Fruit fly (Drosophila melanogaster) whole organism, embryonic: ENCODE results near the gene CG13833.

Source experiments
- Aef1 ChIP-seq: fragments of 200-800 bp; sonication (Bioruptor generic); IDR thresholded peaks from 3 replicates; pipeline ENCODE4 v1.3.6; 2022; ENCODE audit warnings: missing biosample characterization, missing genetic modification characterization
- CG10543 ChIP-seq: fragments of 200-800 bp; sonication (Bioruptor generic); optimal IDR thresholded peaks from 3 replicates; lab custom pipeline; 2017; ENCODE audit warnings: missing biosample characterization, mild to moderate bottlenecking, missing genetic modification characterization, moderate library complexity
- CG13123 ChIP-seq: fragments of 200-800 bp; sonication (Bioruptor generic); optimal IDR thresholded peaks from 2 replicates; lab custom pipeline; 2016; ENCODE audit warnings: missing biosample characterization, missing genetic modification characterization
- CG13296 ChIP-seq: fragments of 200-800 bp; sonication (Bioruptor generic); optimal IDR thresholded peaks from 3 replicates; lab custom pipeline; 2018; ENCODE audit warnings: missing biosample characterization, mild to moderate bottlenecking, missing genetic modification characterization
- CG14014 ChIP-seq: fragments of 200-800 bp; sonication (Bioruptor generic); IDR thresholded peaks from 2 replicates; pipeline ENCODE4 v1.3.6; 2022; ENCODE audit warnings: missing biosample characterization, missing genetic modification characterization
- CG14667 ChIP-seq: fragments of 200-800 bp; sonication (Bioruptor generic); IDR thresholded peaks from 2 replicates; pipeline ENCODE4 v1.3.6; 2022; ENCODE audit warnings: missing biosample characterization, missing genetic modification characterization
- CG15073 ChIP-seq: fragments of 200-800 bp; sonication (Bioruptor generic); optimal IDR thresholded peaks from 2 replicates; lab custom pipeline; 2016; ENCODE audit warnings: missing biosample characterization, missing genetic modification characterization
- CG15269 ChIP-seq: fragments of 200-800 bp; sonication (Bioruptor generic); optimal IDR thresholded peaks from 2 replicates; lab custom pipeline; 2018; ENCODE audit warnings: missing biosample characterization, mild to moderate bottlenecking, missing genetic modification characterization, moderate library complexity
- CG15601 ChIP-seq: fragments of 200-800 bp; sonication (Bioruptor generic); optimal IDR thresholded peaks from 3 replicates; lab custom pipeline; 2019; ENCODE audit warnings: missing biosample characterization, mild to moderate bottlenecking, missing genetic modification characterization, moderate library complexity
- CG17385 ChIP-seq: fragments of 200-800 bp; sonication (Bioruptor generic); optimal IDR thresholded peaks from 3 replicates; lab custom pipeline; 2018; ENCODE audit warnings: missing biosample characterization, mild to moderate bottlenecking, missing genetic modification characterization
- CG17829 ChIP-seq: fragments of 200-800 bp; optimal IDR thresholded peaks from 2 replicates; lab custom pipeline; 2019; ENCODE audit warnings: missing biosample characterization, mild to moderate bottlenecking, missing genetic modification characterization, moderate library complexity
- CG18011 ChIP-seq: fragments of 200-800 bp; sonication (Bioruptor generic); optimal IDR thresholded peaks from 2 replicates; lab custom pipeline; 2017; ENCODE audit warnings: missing biosample characterization, missing genetic modification characterization, mild to moderate bottlenecking, moderate library complexity, missing genotype
- CG18262 ChIP-seq: fragments of 200-800 bp; optimal IDR thresholded peaks from 3 replicates; lab custom pipeline; 2019; ENCODE audit warnings: missing biosample characterization, mild to moderate bottlenecking, missing genetic modification characterization, moderate library complexity
- CG2712 ChIP-seq: fragments of 200-800 bp; optimal IDR thresholded peaks from 3 replicates; lab custom pipeline; 2019; ENCODE audit warnings: missing biosample characterization, mild to moderate bottlenecking, missing genetic modification characterization, moderate library complexity
- CG30431 ChIP-seq: fragments of 200-800 bp; sonication (Bioruptor generic); optimal IDR thresholded peaks from 2 replicates; lab custom pipeline; 2017; ENCODE audit warnings: missing biosample characterization, missing genetic modification characterization
- CG31365 ChIP-seq: fragments of 200-800 bp; sonication (Bioruptor generic); optimal IDR thresholded peaks from 2 replicates; lab custom pipeline; 2018; ENCODE audit warnings: missing biosample characterization, mild to moderate bottlenecking, missing genetic modification characterization
- CG33557 ChIP-seq: fragments of 200-800 bp; sonication (Bioruptor generic); optimal IDR thresholded peaks from 2 replicates; lab custom pipeline; 2019; ENCODE audit warnings: missing biosample characterization, mild to moderate bottlenecking, missing genetic modification characterization, moderate library complexity
- CG4282 ChIP-seq: fragments of 200-800 bp; sonication (Bioruptor generic); optimal IDR thresholded peaks from 2 replicates; lab custom pipeline; 2016; ENCODE audit warnings: missing biosample characterization, missing genetic modification characterization
- CG6689 ChIP-seq: fragments of 200-800 bp; sonication (Bioruptor generic); IDR thresholded peaks from 2 replicates; pipeline ENCODE4 v1.3.6; 2022; ENCODE audit warnings: missing biosample characterization, missing genetic modification characterization
- CG7745 ChIP-seq: fragments of 200-800 bp; sonication (Bioruptor generic); optimal IDR thresholded peaks from 2 replicates; lab custom pipeline; 2018; ENCODE audit warnings: missing biosample characterization, mild to moderate bottlenecking, missing genetic modification characterization, moderate library complexity
- CG7987 ChIP-seq: fragments of 200-800 bp; sonication (Bioruptor generic); optimal IDR thresholded peaks from 2 replicates; lab custom pipeline; 2018; ENCODE audit warnings: missing biosample characterization, mild to moderate bottlenecking, missing genetic modification characterization, moderate library complexity
- Chrac-16 ChIP-seq: fragments of 200-800 bp; sonication (Bioruptor generic); optimal IDR thresholded peaks from 3 replicates; lab custom pipeline; 2016; ENCODE audit warnings: missing biosample characterization, missing genetic modification characterization
- Dip2 ChIP-seq: fragments of 200-800 bp; sonication (Bioruptor generic); IDR thresholded peaks from 2 replicates; pipeline ENCODE4 v1.3.6; 2022; ENCODE audit warnings: missing biosample characterization, missing genetic modification characterization
- E2f2 ChIP-seq: fragments of 200-800 bp; sonication (Bioruptor generic); IDR thresholded peaks from 2 replicates; pipeline ENCODE4 v1.3.6; 2022; ENCODE audit warnings: missing biosample characterization, missing genetic modification characterization
- GATAe ChIP-seq: fragments of 200-800 bp; sonication (Bioruptor generic); conservative IDR thresholded peaks from 2 replicates; pipeline ENCODE4 v1.3.6; 2022; ENCODE audit warnings: missing biosample characterization, missing genetic modification characterization
- HHEX ChIP-seq: fragments of 200-800 bp; sonication (Bioruptor generic); optimal IDR thresholded peaks from 3 replicates; lab custom pipeline; 2017; ENCODE audit warnings: missing biosample characterization, mild to moderate bottlenecking, missing genetic modification characterization, missing genetic modification reagents
- HmgD ChIP-seq: fragments of 200-800 bp; sonication (Bioruptor generic); optimal IDR thresholded peaks from 3 replicates; lab custom pipeline; 2016; ENCODE audit warnings: missing biosample characterization, missing genetic modification characterization
- Meics ChIP-seq: fragments of 200-800 bp; sonication (Bioruptor generic); optimal IDR thresholded peaks from 2 replicates; lab custom pipeline; 2017; ENCODE audit warnings: missing biosample characterization, mild to moderate bottlenecking, missing genetic modification characterization
- Myb ChIP-seq: fragments of 200-800 bp; sonication (Bioruptor generic); optimal IDR thresholded peaks from 2 replicates; lab custom pipeline; 2016; ENCODE audit warnings: missing biosample characterization, missing genetic modification characterization
- Opbp ChIP-seq: fragments of 200-800 bp; sonication (Bioruptor generic); IDR thresholded peaks from 3 replicates; pipeline ENCODE4 v1.3.6; 2022; ENCODE audit warnings: missing biosample characterization, missing genetic modification characterization; ENCODE audit not compliant: partially characterized antibody
- Sin3A ChIP-seq: fragments of >200 bp; optimal IDR thresholded peaks from 2 replicates; lab custom pipeline; 2018
- Spps ChIP-seq: fragments of 200-800 bp; sonication (Bioruptor generic); optimal IDR thresholded peaks from 2 replicates; lab custom pipeline; 2018; ENCODE audit warnings: missing biosample characterization, mild to moderate bottlenecking, missing genetic modification characterization
- Stat92E ChIP-seq, 3 experiments: fragments of >200 bp in 2 of 3; fragments of 200-800 bp in 1 of 3; sonication (Bioruptor generic) in 1 of 3; optimal IDR thresholded peaks; 2 replicates each; lab custom pipeline; 2017 to 2019; ENCODE audit warnings: missing biosample characterization in 3 of 3, missing genetic modification characterization in 3 of 3, mild to moderate bottlenecking in 1 of 3, moderate library complexity in 1 of 3
- TFAM ChIP-seq: fragments of 200-800 bp; sonication (Bioruptor generic); optimal IDR thresholded peaks from 2 replicates; lab custom pipeline; 2017; ENCODE audit warnings: missing biosample characterization, missing genetic modification characterization, inconsistent platforms
- Taf1 ChIP-seq: fragments of 200-800 bp; sonication (Bioruptor generic); IDR thresholded peaks from 2 replicates; pipeline ENCODE4 v1.3.6; 2022; ENCODE audit warnings: missing biosample characterization, missing genetic modification characterization
- abd-A ChIP-seq: fragments of 200-800 bp; sonication (Bioruptor generic); optimal IDR thresholded peaks from 3 replicates; lab custom pipeline; 2019; ENCODE audit warnings: missing biosample characterization, mild to moderate bottlenecking, missing genetic modification characterization, moderate library complexity
- al ChIP-seq: fragments of 200-800 bp; sonication (Bioruptor generic); IDR thresholded peaks from 2 replicates; pipeline ENCODE4 v1.3.6; 2022; ENCODE audit warnings: missing biosample characterization, missing genetic modification characterization
- ase ChIP-seq: fragments of 200-800 bp; sonication (Bioruptor generic); IDR thresholded peaks from 3 replicates; pipeline ENCODE4 v1.3.6; 2022; ENCODE audit warnings: missing biosample characterization, missing genetic modification characterization
- bsh ChIP-seq, 2 experiments: fragments of 200-800 bp; sonication (Bioruptor generic); optimal IDR thresholded peaks; 2 replicates each; lab custom pipeline; 2017 to 2018; ENCODE audit warnings: mild to moderate bottlenecking in 2 of 2, missing biosample characterization in 2 of 2, missing genetic modification characterization in 2 of 2, moderate library complexity in 1 of 2
- dmrt11E ChIP-seq: fragments of 200-800 bp; sonication (Bioruptor generic); optimal IDR thresholded peaks from 3 replicates; lab custom pipeline; 2018; ENCODE audit warnings: missing biosample characterization, mild to moderate bottlenecking, missing genetic modification characterization, moderate library complexity
- gfzf ChIP-seq: fragments of 200-800 bp; sonication (Bioruptor generic); optimal IDR thresholded peaks from 2 replicates; lab custom pipeline; 2016; ENCODE audit warnings: missing biosample characterization, mild to moderate bottlenecking, missing genetic modification characterization, moderate library complexity
- grau ChIP-seq: fragments of 200-800 bp; optimal IDR thresholded peaks from 3 replicates; lab custom pipeline; 2019; ENCODE audit warnings: missing biosample characterization, mild to moderate bottlenecking, missing genetic modification characterization, moderate library complexity
- hb ChIP-seq: fragments of 200-800 bp; sonication (Bioruptor generic); IDR thresholded peaks from 3 replicates; pipeline ENCODE4 v1.3.6; 2022; ENCODE audit warnings: missing biosample characterization, missing genetic modification characterization; ENCODE audit not compliant: partially characterized antibody
- jumu ChIP-seq: fragments of 200-800 bp; sonication (Bioruptor generic); optimal IDR thresholded peaks from 3 replicates; lab custom pipeline; 2016; ENCODE audit warnings: missing biosample characterization, missing genetic modification characterization
- onecut ChIP-seq: fragments of 200-800 bp; sonication (Bioruptor generic); IDR thresholded peaks from 2 replicates; pipeline ENCODE4 v1.3.6; 2022; ENCODE audit warnings: missing biosample characterization, missing genetic modification characterization
- otp ChIP-seq: fragments of 200-800 bp; sonication (Bioruptor generic); IDR thresholded peaks from 3 replicates; pipeline ENCODE4, ENCODE4 v1.3.6; 2022; ENCODE audit warnings: missing biosample characterization, missing genetic modification characterization
- pan ChIP-seq, 4 experiments: fragments of >200 bp in 3 of 4; fragments of 200-800 bp in 1 of 4; sonication (Bioruptor generic) in 1 of 4; optimal IDR thresholded peaks in 3 of 4; IDR thresholded peaks in 1 of 4; 2 replicates each; pipeline versions ENCODE4 v1.3.6 to Lab custom; 2017 to 2022; ENCODE audit warnings: missing biosample characterization in 2 of 4, missing genetic modification characterization in 2 of 4, mixed read lengths in 1 of 4
- tap ChIP-seq: fragments of 200-800 bp; optimal IDR thresholded peaks from 3 replicates; lab custom pipeline; 2019; ENCODE audit warnings: missing biosample characterization, mild to moderate bottlenecking, missing genetic modification characterization, moderate library complexity
- usp ChIP-seq: fragments of >200 bp; optimal IDR thresholded peaks from 2 replicates; lab custom pipeline; 2017; ENCODE audit warnings: missing biosample characterization, missing genetic modification characterization
- z ChIP-seq: fragments of 200-800 bp; sonication (Bioruptor generic); IDR thresholded peaks from 3 replicates; pipeline ENCODE4 v1.3.6; 2022; ENCODE audit warnings: missing biosample characterization, missing genetic modification characterization

The CG13833 gene

DNA sequence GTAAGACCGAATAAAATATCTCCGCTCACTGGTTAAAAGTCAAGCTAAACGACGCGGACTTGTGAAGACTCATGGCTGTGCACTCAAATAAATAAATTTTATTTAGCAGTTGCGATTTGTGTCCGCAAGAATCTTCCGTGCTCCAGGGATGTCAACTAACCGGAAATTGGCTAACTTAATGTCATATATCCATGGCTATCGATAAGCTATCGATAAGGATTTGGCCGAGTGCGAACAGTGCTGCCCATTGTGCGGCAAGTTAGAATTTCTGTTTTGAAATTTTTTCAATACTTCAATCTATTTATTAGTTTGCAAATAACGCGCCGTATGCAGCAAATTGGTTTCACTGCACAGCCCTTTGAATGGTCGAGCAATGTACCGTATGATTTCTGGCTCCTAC lies 18.6 kb upstream of the CG13833 start, which contains the start of gene p53 (continued):
- peak; percentile 67 for TF ChIP-seq CG15601 (tag; lab: Kevin White, UChicago)
- peak; percentile 72 for TF ChIP-seq CG17385 (GFP tag; lab: Kevin White, UChicago)
- TF ChIP-seq CG6689 (GFP tag; lab: Robert Waterston, UW) = 0 out of 2 replicates have a peak, but pooled peaks have one; percentile 41
- TF ChIP-seq CG7745 (tag; lab: Kevin White, UChicago) = no peak
- peak; percentile 35 for TF ChIP-seq CG13123 (GFP tag; lab: Kevin White, UChicago)
- TF ChIP-seq CG7987 (GFP tag; lab: Kevin White, UChicago) = peak; percentile 94
- TF ChIP-seq E2f2 (GFP tag; lab: Robert Waterston, UW) = peak; percentile 91
- TF ChIP-seq tap (tag; lab: Kevin White, UChicago) = peak; percentile 20
- peak; percentile 91 for TF ChIP-seq Meics (GFP tag; lab: Kevin White, UChicago)
- no peak for TF ChIP-seq Sin3A (lab: Kevin White, UChicago)
- TF ChIP-seq pan (optimal IDR thresholded peaks at IDR 0.05; lab: Kevin White, UChicago) = no peak
- peak in 1 of 2 experiments; percentile 73 for TF ChIP-seq pan (GFP tag; optimal IDR thresholded peaks at IDR 0.05 in 1 of 2, IDR thresholded peaks at IDR 0.05 in 1 of 2)
- TF ChIP-seq jumu (GFP tag; lab: Kevin White, UChicago) = no peak
- TF ChIP-seq CG14667 (GFP tag; lab: Robert Waterston, UW) = 0 out of 2 replicates have a peak, but pooled peaks have one; percentile 8
- peak; percentile 71 for TF ChIP-seq CG2712 (tag; lab: Kevin White, UChicago)
- TF ChIP-seq hb (GFP tag; lab: Robert Waterston, UW) = peak; percentile 75; the same call in 2 of the 3 replicates
- TF ChIP-seq CG15073 = no peak
- TF ChIP-seq abd-A (tag; lab: Kevin White, UChicago) = no peak
- peak; percentile 53; the same call in 1 of the 3 replicates for TF ChIP-seq ase (GFP tag; lab: Robert Waterston, UW)
- TF ChIP-seq CG10543 = peak; percentile 65
- peak; percentile 86 for TF ChIP-seq Opbp
- TF ChIP-seq CG30431 (GFP tag; lab: Kevin White, UChicago) = peak; percentile 67
- TF ChIP-seq Taf1 (GFP tag; lab: Robert Waterston, UW) = no peak
- peak; percentile 30 for TF ChIP-seq CG17829 (tag; lab: Kevin White, UChicago)
- peak; percentile 66 for TF ChIP-seq CG31365
- peak; percentile 45 for TF ChIP-seq CG33557 (GFP tag; lab: Kevin White, UChicago)
- no peak for TF ChIP-seq Stat92E (GFP tag; optimal IDR thresholded peaks at IDR 0.05; lab: Kevin White, UChicago)
- peak; percentile 30; the same call in 2 of the 3 replicates for TF ChIP-seq Aef1 (GFP tag; lab: Robert Waterston, UW)
- peak; percentile 56 for TF ChIP-seq Myb (GFP tag; lab: Kevin White, UChicago)
- peak; percentile 15 for TF ChIP-seq Chrac-16 (GFP tag; lab: Kevin White, UChicago)
- peak; percentile 76 for TF ChIP-seq CG13296
- TF ChIP-seq usp = no peak
- TF ChIP-seq onecut (GFP tag; lab: Robert Waterston, UW) = peak; percentile 74
- TF ChIP-seq CG4282 (GFP tag; lab: Kevin White, UChicago) = peak; percentile 30
- peak in 1 of 2 experiments; percentile 64 for TF ChIP-seq bsh (GFP tag; optimal IDR thresholded peaks at IDR 0.05; lab: Kevin White, UChicago)
- TF ChIP-seq z = no peak
- peak; percentile 60; the same call in 1 of the 2 replicates for TF ChIP-seq CG14014 (GFP tag; lab: Robert Waterston, UW)
- peak; percentile 81 for TF ChIP-seq HmgD (GFP tag; lab: Kevin White, UChicago)
- TF ChIP-seq otp (GFP tag; lab: Robert Waterston, UW) = peak; percentile 76
- 0 out of 2 replicates have a peak, but pooled peaks have one; percentile 40 for TF ChIP-seq al (GFP tag; lab: Robert Waterston, UW)
- TF ChIP-seq HHEX = peak; percentile 86
- peak; percentile 60 for TF ChIP-seq CG18262
- TF ChIP-seq gfzf (GFP tag; lab: Kevin White, UChicago) = peak; percentile 4
- no peak for TF ChIP-seq Spps (tag; lab: Kevin White, UChicago)
- TF ChIP-seq GATAe (GFP tag; lab: Robert Waterston, UW) = no peak
- TF ChIP-seq dmrt11E (tag; lab: Kevin White, UChicago) = peak; percentile 62
- no peak for TF ChIP-seq Dip2 (GFP tag; lab: Robert Waterston, UW)
- TF ChIP-seq TFAM (GFP tag; lab: Kevin White, UChicago) = no peak
- peak; percentile 67 for TF ChIP-seq grau (tag; lab: Kevin White, UChicago)
- TF ChIP-seq CG18011 (GFP tag; lab: Kevin White, UChicago) = peak; percentile 66
- peak; percentile 54 for TF ChIP-seq CG15269
